Worm (Caenorhabditis elegans): Measurements from ENCODE around the gene srt-50.

The srt-50 gene

ce11 chrIV:15036974-15037373 is 37.5 kb upstream of the srt-50 start, which contains the start of gene eef-1B.2 (continued):
- TF ChIP-seq mes-2 (tag; optimal IDR thresholded peaks at IDR 0.05; ENCODE audit: poor library complexity, severe bottlenecking), result peak; percentile 80
- 0 out of 2 replicates have a peak, but pooled peaks have one; percentile 7 for TF ChIP-seq hmg-1.1 (GFP tag; IDR thresholded peaks at IDR 0.05)
- TF ChIP-seq unc-62 (GFP tag; optimal IDR thresholded peaks at IDR 0.05 in 1 of 2), result peak in 1 of 2 experiments; percentile 38
- no peak for TF ChIP-seq unc-62 (tag; optimal IDR thresholded peaks at IDR 0.05)
- TF ChIP-seq zfp-2 (tag; optimal IDR thresholded peaks at IDR 0.05), result no peak
- peak; percentile 76 for TF ChIP-seq hlh-30 (tag; optimal IDR thresholded peaks at IDR 0.05; ENCODE audit: insufficient read depth)
- peak in 1 of 2 experiments; percentile 21 for TF ChIP-seq mdl-1 (tag; optimal IDR thresholded peaks at IDR 0.05)
- no peak for TF ChIP-seq ceh-44 (GFP tag; IDR thresholded peaks at IDR 0.05)
- TF ChIP-seq sdz-12 (GFP tag; optimal IDR thresholded peaks at IDR 0.05), result no peak
- peak; percentile 50 for TF ChIP-seq lin-38 (GFP tag; IDR thresholded peaks at IDR 0.05)
- TF ChIP-seq nhr-6 (tag; optimal IDR thresholded peaks at IDR 0.05), result peak; percentile 51
- TF ChIP-seq nhr-10 (tag; optimal IDR thresholded peaks at IDR 0.05), result no peak
- TF ChIP-seq pha-4 (GFP tag; IDR thresholded peaks at IDR 0.05), result no peak
- peak; percentile 0 for TF ChIP-seq pha-4 (tag; optimal IDR thresholded peaks at IDR 0.05)
- TF ChIP-seq snpc-1.2 (GFP tag; IDR thresholded peaks at IDR 0.05), result 0 out of 2 replicates have a peak, but pooled peaks have one; percentile 20
- TF ChIP-seq F49E8.2 (tag; optimal IDR thresholded peaks at IDR 0.05; ENCODE audit: borderline replicate concordance), result peak; percentile 9
- TF ChIP-seq aha-1 (tag), result peak; percentile 97

ce11 chrIV:15037492-15037891 is 37.0 kb upstream of the srt-50 start:
- TF ChIP-seq snpc-1.2 (GFP tag; IDR thresholded peaks at IDR 0.05) (0 out of 2 replicates have a peak, but pooled peaks have one; percentile 31), lin-1 (GFP tag; IDR thresholded peaks at IDR 0.05) (no peak)

- no peak for TF ChIP-seq nhr-48 (tag; optimal IDR thresholded peaks at IDR 0.05)
- TF ChIP-seq gei-8 (GFP tag; optimal IDR thresholded peaks at IDR 0.05), result no peak
- peak; percentile 46; the same call in 1 of the 2 replicates for TF ChIP-seq pha-4 (GFP tag; IDR thresholded peaks at IDR 0.05)
- no peak for TF ChIP-seq pha-4 (tag; optimal IDR thresholded peaks at IDR 0.05)
- 0 out of 2 replicates have a peak, but pooled peaks have one; percentile 9 for TF ChIP-seq Y105C5A.15 (GFP tag; IDR thresholded peaks at IDR 0.05)
- 0 out of 2 replicates have a peak, but pooled peaks have one; percentile 14 for TF ChIP-seq lim-7 (GFP tag; IDR thresholded peaks at IDR 0.05)
- no peak for TF ChIP-seq nhr-41 (GFP tag; IDR thresholded peaks at IDR 0.05)
- TF ChIP-seq fkh-10 (GFP tag; optimal IDR thresholded peaks at IDR 0.05), result no peak
- TF ChIP-seq nhr-6 (tag; optimal IDR thresholded peaks at IDR 0.05), result no peak
- no peak for TF ChIP-seq ctbp-1 (GFP tag; IDR thresholded peaks at IDR 0.05)
- TF ChIP-seq lin-15B (tag; optimal IDR thresholded peaks at IDR 0.05), result no peak
- 0 out of 2 replicates have a peak, but pooled peaks have one; percentile 30 for TF ChIP-seq Y75B8A.6 (GFP tag; IDR thresholded peaks at IDR 0.05)
- TF ChIP-seq sdz-12 (GFP tag; optimal IDR thresholded peaks at IDR 0.05), result no peak
- no peak for TF ChIP-seq arid-1 (GFP tag; conservative IDR thresholded peaks at IDR 0.05)
- no peak for TF ChIP-seq ceh-28 (tag; optimal IDR thresholded peaks at IDR 0.05)
- TF ChIP-seq tra-1 (GFP tag; IDR thresholded peaks at IDR 0.05), result 0 out of 2 replicates have a peak, but pooled peaks have one; percentile 22
- TF ChIP-seq egl-43 (GFP tag; IDR thresholded peaks at IDR 0.05), result peak; percentile 65
- no peak for TF ChIP-seq spr-1 (tag; optimal IDR thresholded peaks at IDR 0.05)
- peak; percentile 90 for TF ChIP-seq set-16 (GFP tag; IDR thresholded peaks at IDR 0.05)
- peak; percentile 37; the same call in 1 of the 2 replicates for TF ChIP-seq Y48G9A.11 (GFP tag; IDR thresholded peaks at IDR 0.05)
- TF ChIP-seq lin-38 (GFP tag; IDR thresholded peaks at IDR 0.05), result no peak
- TF ChIP-seq daf-8 (GFP tag; IDR thresholded peaks at IDR 0.05), result no peak
- peak; percentile 72 for TF ChIP-seq snpc-1.2 (GFP tag; IDR thresholded peaks at IDR 0.05)
These were observed 35.7 kb upstream of the srt-50 start for ce11 chrIV:15038821-15039220.

- TF ChIP-seq dmd-9 (GFP tag; IDR thresholded peaks at IDR 0.05) (0 out of 2 replicates have a peak, but pooled peaks have one; percentile 44), sdz-12 (GFP tag; optimal IDR thresholded peaks at IDR 0.05) (no peak), unc-130 (GFP tag; optimal IDR thresholded peaks at IDR 0.05) (peak; percentile 43), spr-1 (tag; optimal IDR thresholded peaks at IDR 0.05) (no peak), arid-1 (GFP tag; conservative IDR thresholded peaks at IDR 0.05) (peak; percentile 53; the same call in 1 of the 2 replicates), nhr-28 (tag; optimal IDR thresholded peaks at IDR 0.05) (peak; percentile 55), Y48G9A.11 (GFP tag; IDR thresholded peaks at IDR 0.05) (peak; percentile 71), jun-1 (tag; optimal IDR thresholded peaks at IDR 0.05) (peak; percentile 50), nhr-77 (tag; optimal IDR thresholded peaks at IDR 0.05) (peak; percentile 37), T26A8.4 (GFP tag; IDR thresholded peaks at IDR 0.05) (peak; percentile 76), zfp-3 (GFP tag; conservative IDR thresholded peaks at IDR 0.05) (peak; percentile 75; the same call in 1 of the 2 replicates), ztf-7 (tag; optimal IDR thresholded peaks at IDR 0.05) (peak; percentile 90), daf-16 (GFP tag; optimal IDR thresholded peaks at IDR 0.05) (peak in 1 of 2 experiments; percentile 13), daf-16 (tag; optimal IDR thresholded peaks at IDR 0.05) (peak; percentile 34), F49E8.2 (tag; optimal IDR thresholded peaks at IDR 0.05; ENCODE audit: borderline replicate concordance) (peak; percentile 81), mes-2 (tag; optimal IDR thresholded peaks at IDR 0.05; ENCODE audit: poor library complexity, severe bottlenecking) (peak; percentile 86), ceh-82 (tag; optimal IDR thresholded peaks at IDR 0.05) (no peak)
These were observed 35.0 kb upstream of the srt-50 start, which contains the start of gene hrpu-1 for ce11 chrIV:15039477-15039876. hrpu-1 (plus strand) TSS chrIV:15039616.
